Worm (Caenorhabditis elegans) whole organism, L4/young adult: Measurements from ENCODE around the gene wee-1.1.

Source experiments
- W03F9.2 ChIP-seq: fragments of 150-350 bp; optimal IDR thresholded peaks from 2 replicates; lab custom pipeline; 2014; ENCODE audit warnings: missing biosample characterization, missing genetic modification characterization
- dao-5 ChIP-seq: sonication (generic microtip); optimal IDR thresholded peaks from 2 replicates; lab custom pipeline; 2016; ENCODE audit warnings: missing genotype, missing genetic modification characterization, moderate library complexity, missing compliant biosample characterization
- him-1 ChIP-seq: sonication (generic microtip); optimal IDR thresholded peaks from 2 replicates; lab custom pipeline; 2016; ENCODE audit warnings: missing genotype, missing genetic modification reagents, missing genetic modification characterization, missing compliant biosample characterization

ce11 chrII:9560895-9561294, 22.5 kb downstream of the wee-1.1 start:
- TF ChIP-seq W03F9.2 (tag; lab: Kevin White, UChicago) = no peak
- no peak for TF ChIP-seq him-1
- no peak for TF ChIP-seq dao-5 (tag; lab: Kevin White, UChicago)
